Fruit fly (Drosophila melanogaster) whole organism: Measurements from ENCODE around the gene Obp22a.

Source experiments
- CG8478 ChIP-seq: fragments of >200 bp; optimal IDR thresholded peaks from 2 replicates; lab custom pipeline; 2018; ENCODE audit warnings: inconsistent platforms
- Dll ChIP-seq: fragments of >200 bp; optimal IDR thresholded peaks from 2 replicates; lab custom pipeline; 2017
- pan ChIP-seq: fragments of >200 bp; optimal IDR thresholded peaks from 2 replicates; lab custom pipeline; 2017
- psq ChIP-seq: fragments of >200 bp; optimal IDR thresholded peaks from 2 replicates; lab custom pipeline; 2017

DNA sequence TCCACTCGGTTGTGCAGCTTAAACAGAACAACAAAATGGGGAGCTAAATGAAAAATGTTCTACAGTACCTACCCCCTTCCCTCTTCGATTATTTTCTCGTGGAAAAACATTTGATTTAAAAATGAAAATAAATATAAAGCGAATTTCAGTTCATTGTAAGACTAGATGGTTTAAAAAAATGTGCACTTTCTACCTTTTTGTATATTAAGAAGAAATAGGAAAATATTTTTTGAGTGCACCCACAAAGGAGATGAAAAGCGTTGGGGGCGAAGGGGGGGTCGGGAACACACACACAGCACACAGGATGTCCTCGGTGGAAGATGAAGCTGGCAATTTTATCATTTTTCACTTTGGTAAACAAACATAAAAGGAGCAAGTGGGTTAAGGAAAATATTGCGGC, 30.9 kb upstream of the Obp22a start:
- TF ChIP-seq CG8478 (lab: Kevin White, UChicago): no peak
- TF ChIP-seq pan (lab: Kevin White, UChicago): no peak
- TF ChIP-seq Dll (lab: Kevin White, UChicago): no peak
- TF ChIP-seq psq (lab: Kevin White, UChicago): no peak
